Worm (Caenorhabditis elegans): ENCODE results near the gene odd-1.

DNA sequence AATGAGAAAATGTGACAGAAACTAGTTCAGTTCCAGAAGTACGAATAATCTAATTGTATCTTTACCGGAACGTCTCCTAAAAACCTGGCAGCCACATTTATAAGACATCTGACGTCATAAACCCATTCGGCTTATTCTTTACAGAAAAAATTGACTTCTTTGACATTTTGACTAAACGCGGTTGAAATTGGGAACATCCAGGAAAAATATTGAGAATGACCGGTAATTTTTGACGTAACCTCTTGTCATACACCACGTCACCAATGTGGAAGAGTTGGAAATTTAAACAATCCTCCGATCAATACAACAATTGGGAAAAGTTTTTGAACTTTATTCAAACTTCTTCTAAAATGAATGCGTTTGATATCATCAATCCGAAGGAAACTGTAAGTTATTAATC, 17.1 kb upstream of the odd-1 start, which contains the start of gene ZK418.2:
- no peak for TF ChIP-seq F13C5.2 (tag; optimal IDR thresholded peaks at IDR 0.05)
- no peak for TF ChIP-seq ama-1 (optimal IDR thresholded peaks at IDR 0.05)
- TF ChIP-seq tbx-11 (GFP tag; IDR thresholded peaks at IDR 0.05) = no peak
- TF ChIP-seq ets-7 (tag; optimal IDR thresholded peaks at IDR 0.05) = no peak
- TF ChIP-seq hnd-1 (tag; optimal IDR thresholded peaks at IDR 0.05) = no peak
- TF ChIP-seq B0310.2 (tag; optimal IDR thresholded peaks at IDR 0.05) = no peak
- TF ChIP-seq aly-1 (tag; optimal IDR thresholded peaks at IDR 0.05) = no peak
